Worm (Caenorhabditis elegans) whole organism, L1 larva: ENCODE results near the gene str-28.

Experiments used
- F16B12.6 ChIP-seq: fragments of 150-350 bp; optimal IDR thresholded peaks from 2 replicates; lab custom pipeline; 2014; ENCODE audit warnings: missing biosample characterization, missing genetic modification characterization
- blmp-1 ChIP-seq: fragments of 150-350 bp; optimal IDR thresholded peaks from 2 replicates; lab custom pipeline; 2014; ENCODE audit warnings: missing biosample characterization, missing genetic modification characterization
- ceh-63 ChIP-seq: fragments of 200-800 bp; sonication (Bioruptor generic); optimal IDR thresholded peaks from 2 replicates; lab custom pipeline; 2018; ENCODE audit warnings: mild to moderate bottlenecking, missing genetic modification characterization, missing compliant biosample characterization
- efl-1 ChIP-seq, 4 experiments: fragments of 150-350 bp; optimal IDR thresholded peaks in 3 of 4; peaks in 1 of 4; 1 replicate in 1 of 4; 2 replicates in 3 of 4; lab custom pipeline; 2014; ENCODE audit warnings: missing biosample characterization in 2 of 4, missing genetic modification characterization in 2 of 4, missing genetic modification reagents in 2 of 4
- elt-3 ChIP-seq, 6 experiments: fragments of 150-350 bp in 1 of 6; sonication (generic microtip); optimal IDR thresholded peaks; 2 replicates each; lab custom pipeline; 2017 to 2018; ENCODE audit warnings: missing biosample characterization in 6 of 6, missing genetic modification characterization in 6 of 6, inconsistent platforms in 1 of 6
- ets-5 ChIP-seq: fragments of 200-800 bp; sonication (Bioruptor generic); IDR thresholded peaks from 2 replicates; pipeline ENCODE4 v1.3.6; 2022; ENCODE audit warnings: missing genetic modification characterization, missing compliant biosample characterization
- fkh-4 ChIP-seq: sonication (generic microtip); optimal IDR thresholded peaks from 2 replicates; lab custom pipeline; 2016; ENCODE audit warnings: missing compliant biosample characterization, missing genetic modification characterization, borderline replicate concordance
- fkh-8 ChIP-seq: sonication (generic microtip); optimal IDR thresholded peaks from 2 replicates; lab custom pipeline; 2016; ENCODE audit warnings: mild to moderate bottlenecking, missing genetic modification characterization, missing compliant biosample characterization
- fos-1 ChIP-seq: fragments of 150-350 bp; optimal IDR thresholded peaks from 2 replicates; lab custom pipeline; 2014; ENCODE audit warnings: missing biosample characterization, missing genetic modification characterization
- grh-1 ChIP-seq: fragments of 200-800 bp; sonication (Bioruptor generic); IDR thresholded peaks from 2 replicates; pipeline ENCODE4 v1.3.6; 2022; ENCODE audit warnings: missing genetic modification reagents, missing genetic modification characterization, missing compliant biosample characterization
- hlh-4 ChIP-seq: sonication (generic microtip); optimal IDR thresholded peaks from 2 replicates; lab custom pipeline; 2016; ENCODE audit warnings: mild to moderate bottlenecking, missing genetic modification characterization, missing compliant biosample characterization
- isw-1 ChIP-seq: fragments of 200-800 bp; sonication (Bioruptor generic); IDR thresholded peaks from 2 replicates; pipeline ENCODE4 v1.3.6; 2022; ENCODE audit warnings: missing genetic modification characterization, missing compliant biosample characterization
- jun-1 ChIP-seq: fragments of 150-350 bp; optimal IDR thresholded peaks from 2 replicates; lab custom pipeline; 2014; ENCODE audit warnings: missing biosample characterization, missing genetic modification reagents, missing genetic modification characterization
- lin-14 ChIP-seq: fragments of 200-800 bp; sonication (Bioruptor generic); optimal IDR thresholded peaks from 2 replicates; lab custom pipeline; 2018; ENCODE audit warnings: mild to moderate bottlenecking, missing genetic modification characterization, moderate library complexity, missing compliant biosample characterization
- lin-35 ChIP-seq, 2 experiments: fragments of 150-350 bp; optimal IDR thresholded peaks; 2 replicates each; lab custom pipeline; 2014; ENCODE audit warnings: missing biosample characterization in 2 of 2, missing genetic modification characterization in 2 of 2, missing genetic modification reagents in 2 of 2
- lin-39 ChIP-seq: fragments of 150-350 bp; optimal IDR thresholded peaks from 2 replicates; lab custom pipeline; 2014; ENCODE audit warnings: missing biosample characterization, missing genetic modification reagents, missing genetic modification characterization
- mab-9 ChIP-seq: fragments of 200-800 bp; sonication (Bioruptor generic); IDR thresholded peaks from 2 replicates; pipeline ENCODE4 v1.3.6; 2022; ENCODE audit warnings: missing genetic modification reagents, missing genetic modification characterization, missing compliant biosample characterization
- mdl-1 ChIP-seq, 2 experiments: fragments of 150-350 bp; optimal IDR thresholded peaks; 2 replicates each; lab custom pipeline; 2014 to 2017; ENCODE audit warnings: missing biosample characterization in 2 of 2, missing genetic modification characterization in 2 of 2, inconsistent platforms in 1 of 2
- mep-1 ChIP-seq: fragments of 150-350 bp; optimal IDR thresholded peaks from 2 replicates; lab custom pipeline; 2014; ENCODE audit warnings: missing biosample characterization, missing genetic modification characterization
- nhr-19 ChIP-seq: fragments of 200-800 bp; sonication (Bioruptor generic); conservative IDR thresholded peaks from 2 replicates; pipeline ENCODE4 v1.3.6; 2022; ENCODE audit warnings: missing genetic modification characterization, missing compliant biosample characterization
- nhr-47 ChIP-seq: sonication (generic microtip); optimal IDR thresholded peaks from 2 replicates; lab custom pipeline; 2016; ENCODE audit warnings: mild to moderate bottlenecking, missing genetic modification characterization, moderate library complexity, missing compliant biosample characterization
- nhr-71 ChIP-seq: sonication (generic microtip); optimal IDR thresholded peaks from 2 replicates; lab custom pipeline; 2016; ENCODE audit warnings: mild to moderate bottlenecking, missing genetic modification characterization, moderate library complexity, missing compliant biosample characterization
- nhr-77 ChIP-seq: fragments of 150-350 bp; optimal IDR thresholded peaks from 2 replicates; lab custom pipeline; 2014; ENCODE audit warnings: missing biosample characterization, missing genetic modification characterization
- pag-3 ChIP-seq: sonication (generic microtip); optimal IDR thresholded peaks from 2 replicates; lab custom pipeline; 2017; ENCODE audit warnings: missing genetic modification characterization, mild to moderate bottlenecking, missing compliant biosample characterization, antibody characterized with exemption, borderline replicate concordance; ENCODE audit not compliant: insufficient read depth
- pax-3 ChIP-seq: fragments of 200-800 bp; sonication (Bioruptor generic); optimal IDR thresholded peaks from 2 replicates; lab custom pipeline; 2018; ENCODE audit warnings: mild to moderate bottlenecking, missing genetic modification characterization, moderate library complexity, missing compliant biosample characterization
- rnt-1 ChIP-seq: sonication (generic microtip); optimal IDR thresholded peaks from 2 replicates; lab custom pipeline; 2016; ENCODE audit warnings: mild to moderate bottlenecking, missing genetic modification characterization, moderate library complexity, missing compliant biosample characterization
- skn-1 ChIP-seq: fragments of 150-350 bp; optimal IDR thresholded peaks from 2 replicates; lab custom pipeline; 2014; ENCODE audit warnings: missing biosample characterization, missing genetic modification characterization
- sptf-1 ChIP-seq: fragments of 150-350 bp; optimal IDR thresholded peaks from 2 replicates; lab custom pipeline; 2014; ENCODE audit warnings: missing biosample characterization, missing genetic modification characterization
- swsn-7 ChIP-seq: sonication (generic microtip); optimal IDR thresholded peaks from 2 replicates; lab custom pipeline; 2016; ENCODE audit warnings: missing genetic modification characterization, missing compliant biosample characterization
- unc-130 ChIP-seq: fragments of 150-350 bp; optimal IDR thresholded peaks from 2 replicates; lab custom pipeline; 2017; ENCODE audit warnings: missing biosample characterization, missing genetic modification characterization, inconsistent platforms
- vab-15 ChIP-seq: sonication (generic microtip); optimal IDR thresholded peaks from 2 replicates; lab custom pipeline; 2017; ENCODE audit warnings: missing genotype, mild to moderate bottlenecking, missing genetic modification characterization, missing compliant biosample characterization
- zip-4 ChIP-seq: fragments of 200-800 bp; sonication (Bioruptor generic); optimal IDR thresholded peaks from 2 replicates; lab custom pipeline; 2018; ENCODE audit warnings: mild to moderate bottlenecking, missing genetic modification characterization, moderate library complexity, missing compliant biosample characterization
- ztf-11 ChIP-seq, 2 experiments: sonication (generic microtip); optimal IDR thresholded peaks; 2 replicates each; lab custom pipeline; 2016 to 2017; ENCODE audit warnings: missing genetic modification characterization in 2 of 2, missing biosample characterization in 1 of 2, missing compliant biosample characterization in 1 of 2
- ztf-4 ChIP-seq: fragments of 150-350 bp; optimal IDR thresholded peaks from 2 replicates; lab custom pipeline; 2014; ENCODE audit warnings: missing biosample characterization, missing genetic modification characterization

Gene str-28

ce11 chrV:7490340-7490739, 17.6 kb upstream of the str-28 start, which contains the start of gene srbc-9:
Gene srbc-9, minus strand, starts transcription at chrV:7490440.
- TF ChIP-seq mep-1 (tag; lab: Kevin White, UChicago) (no peak), isw-1 (GFP tag; lab: Robert Waterston, UW) (no peak), blmp-1 (tag; lab: Kevin White, UChicago) (no peak), grh-1 (GFP tag; lab: Robert Waterston, UW) (no peak), nhr-77 (tag; lab: Kevin White, UChicago) (no peak), sptf-1 (tag; lab: Kevin White, UChicago) (no peak), pag-3 (no peak), mab-9 (GFP tag; lab: Robert Waterston, UW) (no peak), lin-39 (tag; lab: Kevin White, UChicago) (no peak), ztf-11 (tag; optimal IDR thresholded peaks at IDR 0.05; lab: Kevin White, UChicago) (no peak), pax-3 (no peak), zip-4 (GFP tag; lab: Kevin White, UChicago) (no peak), rnt-1 (no peak), F16B12.6 (no peak), mdl-1 (tag; optimal IDR thresholded peaks at IDR 0.05; lab: Kevin White, UChicago) (no peak), ztf-4 (tag; lab: Kevin White, UChicago) (no peak), fos-1 (no peak), skn-1 (tag; lab: Kevin White, UChicago) (no peak), elt-3 (tag; optimal IDR thresholded peaks at IDR 0.05; lab: Kevin White, UChicago) (no peak)
- TF ChIP-seq, all 84 proteins: peak for 0

- TF ChIP-seq unc-130 (tag; lab: Kevin White, UChicago) (no peak), ets-5 (GFP tag; lab: Robert Waterston, UW) (no peak), lin-14 (GFP tag; lab: Kevin White, UChicago) (no peak), ceh-63 (GFP tag; lab: Kevin White, UChicago) (no peak), fkh-4 (tag; lab: Kevin White, UChicago) (no peak), nhr-77 (tag; lab: Kevin White, UChicago) (no peak), jun-1 (tag; lab: Kevin White, UChicago) (no peak), nhr-71 (tag; lab: Kevin White, UChicago) (no peak), hlh-4 (tag; lab: Kevin White, UChicago) (no peak), grh-1 (GFP tag; lab: Robert Waterston, UW) (no peak), blmp-1 (tag; lab: Kevin White, UChicago) (no peak), lin-35 (GFP tag; optimal IDR thresholded peaks at IDR 0.05; lab: Kevin White, UChicago) (no peak), nhr-19 (GFP tag; lab: Robert Waterston, UW) (no peak), swsn-7 (tag; lab: Kevin White, UChicago) (no peak), vab-15 (tag; lab: Kevin White, UChicago) (no peak)
These were observed 14.8 kb upstream of the str-28 start, which contains the start of gene srbc-7 for ce11 chrV:7487518-7487917. Gene srbc-7, minus strand, starts transcription at chrV:7487618.

- TF ChIP-seq efl-1 (optimal IDR thresholded peaks at IDR 0.05; lab: Kevin White, UChicago) (no peak), efl-1 (GFP tag; optimal IDR thresholded peaks at IDR 0.05 in 1 of 2; lab: Kevin White, UChicago) (peak in 1 of 2 experiments; percentile 22), fkh-8 (no peak)
- TF ChIP-seq, all 84 proteins: peak for 1
These were observed 12.3 kb upstream of the str-28 start, which contains the start of gene srbc-8 for ce11 chrV:7485000-7485399. Gene srbc-8, minus strand, starts transcription at chrV:7485100.

ce11 chrV:7480949-7481348, 8.2 kb upstream of the str-28 start, which contains the start of gene C18B10.6:
Gene C18B10.6, minus strand, starts transcription at chrV:7481049.
- TF ChIP-seq nhr-47 (tag; lab: Kevin White, UChicago) = no peak
- no peak for TF ChIP-seq efl-1 (optimal IDR thresholded peaks at IDR 0.05; lab: Kevin White, UChicago)
- TF ChIP-seq efl-1 (GFP tag; optimal IDR thresholded peaks at IDR 0.05 in 1 of 2; lab: Kevin White, UChicago) = peak in 1 of 2 experiments; percentile 57
